Fruit fly (Drosophila melanogaster) whole organism, pupa: Measurements from ENCODE around the gene Rgl.

Source experiments
- CG15710 ChIP-seq: fragments of 200-800 bp; sonication (Bioruptor generic); optimal IDR thresholded peaks from 2 replicates; lab custom pipeline; 2018; ENCODE audit warnings: missing biosample characterization, mild to moderate bottlenecking, missing genetic modification characterization, moderate library complexity
- CG17806 ChIP-seq: fragments of 200-800 bp; sonication (Bioruptor generic); optimal IDR thresholded peaks from 2 replicates; lab custom pipeline; 2018; ENCODE audit warnings: missing biosample characterization, mild to moderate bottlenecking, missing genetic modification characterization, moderate library complexity
- EcR ChIP-seq: fragments of 200-800 bp; sonication (Bioruptor generic); optimal IDR thresholded peaks from 3 replicates; lab custom pipeline; 2019; ENCODE audit warnings: missing biosample characterization, missing genetic modification characterization, mild to moderate bottlenecking, moderate library complexity, missing genetic modification reagents

DNA sequence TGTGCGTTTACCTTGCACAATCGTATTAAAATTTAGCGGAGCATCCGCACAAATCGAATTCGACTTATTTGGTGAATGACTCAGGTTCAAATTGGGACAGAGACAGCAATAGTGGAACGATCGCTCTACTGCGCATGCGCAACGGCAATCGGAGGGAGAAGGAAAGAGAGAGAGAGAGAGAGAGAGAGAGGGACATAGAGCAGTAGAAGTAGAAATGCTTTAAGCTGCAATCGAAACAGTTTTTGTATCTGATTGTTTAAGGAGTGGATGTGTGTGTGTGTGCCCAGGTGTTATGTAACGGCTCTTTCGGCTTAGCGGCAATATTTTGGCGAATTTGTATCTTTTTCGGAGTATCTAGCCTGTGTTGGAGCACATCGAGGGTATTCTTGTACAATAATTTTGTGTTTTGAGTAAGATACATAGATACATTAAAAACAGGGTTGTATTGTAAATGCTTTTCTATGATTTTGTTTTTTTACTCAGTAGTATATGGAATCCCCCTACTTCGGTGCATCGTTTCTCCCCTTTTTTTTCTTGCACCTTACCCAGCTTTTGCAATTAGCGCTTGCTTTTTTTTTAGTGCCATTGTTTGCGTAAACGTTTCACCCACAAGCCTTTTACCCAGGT, 24.4 kb upstream of the Rgl start:
- TF ChIP-seq EcR (GFP tag; lab: Kevin White, UChicago) (no peak), CG17806 (no peak), CG15710 (no peak)
